Worm (Caenorhabditis elegans) whole organism, L4 larva: ENCODE results near the gene Y38E10A.34.

Source experiments
- D1046.2 ChIP-seq: fragments of 200-800 bp; sonication (Bioruptor generic); IDR thresholded peaks from 2 replicates; pipeline ENCODE4 v1.3.6; 2022; ENCODE audit warnings: missing genetic modification characterization, missing compliant biosample characterization
- F26F4.8 ChIP-seq: fragments of 200-800 bp; sonication (Bioruptor generic); conservative IDR thresholded peaks from 2 replicates; pipeline ENCODE4 v1.3.6; 2022; ENCODE audit warnings: missing genetic modification characterization, missing compliant biosample characterization
- ZK337.2 ChIP-seq: fragments of 200-800 bp; sonication (Bioruptor generic); IDR thresholded peaks from 2 replicates; pipeline ENCODE4 v1.3.6; 2022; ENCODE audit warnings: missing genetic modification reagents, missing genetic modification characterization, missing compliant biosample characterization
- aha-1 ChIP-seq: fragments of 150-350 bp; peaks from one replicate; lab custom pipeline; 2014; ENCODE audit warnings: missing biosample characterization, missing genetic modification characterization
- arid-1 ChIP-seq: fragments of 200-800 bp; sonication (Bioruptor generic); conservative IDR thresholded peaks from 2 replicates; pipeline ENCODE4 v1.3.6; 2022; ENCODE audit warnings: missing genetic modification reagents, missing genetic modification characterization, missing compliant biosample characterization
- ceh-62 ChIP-seq: sonication (generic microtip); optimal IDR thresholded peaks from 2 replicates; lab custom pipeline; 2017; ENCODE audit warnings: missing biosample characterization, missing genetic modification characterization
- ces-1 ChIP-seq: fragments of 150-350 bp; sonication (generic microtip); optimal IDR thresholded peaks from 4 replicates; lab custom pipeline; 2014; ENCODE audit warnings: missing biosample characterization, missing genetic modification reagents, missing genetic modification characterization
- cey-2 ChIP-seq: sonication (generic microtip); optimal IDR thresholded peaks from 3 replicates; lab custom pipeline; 2017; ENCODE audit warnings: missing genetic modification characterization, mild to moderate bottlenecking, missing compliant biosample characterization, antibody characterized with exemption, borderline replicate concordance; ENCODE audit not compliant: insufficient read depth
- dmd-6 ChIP-seq: fragments of 200-800 bp; sonication (Bioruptor generic); IDR thresholded peaks from 2 replicates; pipeline ENCODE4 v1.3.6; 2022; ENCODE audit warnings: missing genetic modification reagents, missing genetic modification characterization, missing compliant biosample characterization
- dmd-8 ChIP-seq: fragments of 200-800 bp; sonication (Bioruptor generic); IDR thresholded peaks from 2 replicates; pipeline ENCODE4 v1.3.6; 2022; ENCODE audit warnings: missing genetic modification characterization, missing compliant biosample characterization
- dpl-1 ChIP-seq: fragments of 150-350 bp; optimal IDR thresholded peaks from 2 replicates; lab custom pipeline; 2014; ENCODE audit warnings: missing biosample characterization, missing genetic modification reagents, missing genetic modification characterization
- egl-27 ChIP-seq: sonication (generic microtip); optimal IDR thresholded peaks from 3 replicates; lab custom pipeline; 2017; ENCODE audit warnings: missing biosample characterization, missing genetic modification reagents, missing genetic modification characterization
- egl-43 ChIP-seq: fragments of 200-800 bp; sonication (Bioruptor generic); IDR thresholded peaks from 2 replicates; pipeline ENCODE4 v1.3.6; 2022; ENCODE audit warnings: missing genetic modification reagents, missing genetic modification characterization, missing compliant biosample characterization
- gei-8 ChIP-seq: fragments of 200-800 bp; sonication (Bioruptor generic); optimal IDR thresholded peaks from 2 replicates; lab custom pipeline; 2018; ENCODE audit warnings: mild to moderate bottlenecking, missing genetic modification characterization, missing compliant biosample characterization
- lin-13 ChIP-seq: fragments of 150-350 bp; optimal IDR thresholded peaks from 2 replicates; lab custom pipeline; 2014; ENCODE audit warnings: missing biosample characterization, missing genetic modification reagents, missing genetic modification characterization
- mdt-29 ChIP-seq: fragments of 200-800 bp; sonication (Bioruptor generic); IDR thresholded peaks from 2 replicates; pipeline ENCODE4 v1.3.6; 2022; ENCODE audit warnings: missing genetic modification reagents, missing genetic modification characterization, missing compliant biosample characterization
- nhr-41 ChIP-seq: fragments of 200-800 bp; sonication (Bioruptor generic); IDR thresholded peaks from 2 replicates; pipeline ENCODE4 v1.3.6; 2022; ENCODE audit warnings: missing genetic modification reagents, missing genetic modification characterization, missing compliant biosample characterization
- nhr-42 ChIP-seq: fragments of 200-800 bp; sonication (Bioruptor generic); IDR thresholded peaks from 2 replicates; pipeline ENCODE4 v1.3.6; 2022; ENCODE audit warnings: missing genetic modification characterization, missing compliant biosample characterization
- nhr-6 ChIP-seq: fragments of 150-350 bp; optimal IDR thresholded peaks from 2 replicates; lab custom pipeline; 2014; ENCODE audit warnings: missing biosample characterization, missing genetic modification characterization
- saeg-2 ChIP-seq: fragments of 200-800 bp; sonication (Bioruptor generic); IDR thresholded peaks from 2 replicates; pipeline ENCODE4 v1.3.6; 2022; ENCODE audit warnings: missing genetic modification reagents, missing genetic modification characterization, missing compliant biosample characterization
- set-16 ChIP-seq: fragments of 200-800 bp; sonication (Bioruptor generic); IDR thresholded peaks from 2 replicates; pipeline ENCODE4 v1.3.6; 2022; ENCODE audit warnings: missing genetic modification reagents, missing genetic modification characterization, missing compliant biosample characterization
- snpc-1.2 ChIP-seq: fragments of 200-800 bp; sonication (Bioruptor generic); IDR thresholded peaks from 2 replicates; pipeline ENCODE4 v1.3.6; 2022; ENCODE audit warnings: missing genetic modification reagents, missing genetic modification characterization, missing compliant biosample characterization
- spr-3 ChIP-seq: fragments of 200-800 bp; sonication (Bioruptor generic); optimal IDR thresholded peaks from 2 replicates; lab custom pipeline; 2018; ENCODE audit warnings: mild to moderate bottlenecking, missing genetic modification characterization, missing compliant biosample characterization
- unc-62 ChIP-seq, 3 experiments: fragments of 150-350 bp in 1 of 3; sonication (generic microtip); optimal IDR thresholded peaks in 2 of 3; peaks in 1 of 3; 1 replicate in 1 of 3; 2 replicates in 2 of 3; lab custom pipeline; 2014 to 2017; ENCODE audit warnings: missing biosample characterization in 3 of 3, missing genetic modification characterization in 3 of 3, missing genetic modification reagents in 3 of 3, missing genotype in 1 of 3
- zfp-2 ChIP-seq: sonication (generic microtip); optimal IDR thresholded peaks from 2 replicates; lab custom pipeline; 2016; ENCODE audit warnings: mild to moderate bottlenecking, missing genetic modification characterization, missing compliant biosample characterization
- zfp-3 ChIP-seq: fragments of 200-800 bp; sonication (Bioruptor generic); conservative IDR thresholded peaks from 2 replicates; pipeline ENCODE4 v1.3.6; 2022; ENCODE audit warnings: missing genetic modification reagents, missing genetic modification characterization, missing compliant biosample characterization
- ztf-7 ChIP-seq: fragments of 150-350 bp; optimal IDR thresholded peaks from 2 replicates; lab custom pipeline; 2014; ENCODE audit warnings: missing biosample characterization, missing genetic modification characterization

Gene Y38E10A.34

ce11 chrII:12626887-12627286 lies 4.1 kb upstream of the Y38E10A.34 start, which contains the start of gene nspe-7:
TSS of gene nspe-7 (plus strand) at chrII:12627187.
- no peak for TF ChIP-seq unc-62 (GFP tag; optimal IDR thresholded peaks at IDR 0.05 in 1 of 2; lab: Kevin White, UChicago)
- TF ChIP-seq unc-62 (tag; optimal IDR thresholded peaks at IDR 0.05; lab: Kevin White, UChicago) = no peak
- no peak for TF ChIP-seq cey-2
- no peak for TF ChIP-seq ceh-62 (tag; lab: Kevin White, UChicago)
- no peak for TF ChIP-seq F26F4.8
- no peak for TF ChIP-seq nhr-41 (GFP tag; lab: Robert Waterston, UW)
- no peak for TF ChIP-seq zfp-2 (tag; lab: Kevin White, UChicago)

ce11 chrII:12628566-12628965 lies 2.4 kb upstream of the Y38E10A.34 start, which contains the start of gene nspe-5:
TSS of gene nspe-5 (plus strand) at chrII:12628866.
- TF ChIP-seq arid-1 (GFP tag; lab: Robert Waterston, UW) = no peak
- TF ChIP-seq ZK337.2 (GFP tag; lab: Robert Waterston, UW) = no peak
- no peak for TF ChIP-seq D1046.2 (GFP tag; lab: Robert Waterston, UW)
- TF ChIP-seq snpc-1.2 (GFP tag; lab: Robert Waterston, UW) = no peak
- no peak for TF ChIP-seq spr-3 (GFP tag; lab: Kevin White, UChicago)
- TF ChIP-seq unc-62 (GFP tag; optimal IDR thresholded peaks at IDR 0.05 in 1 of 2; lab: Kevin White, UChicago) = peak in 1 of 2 experiments; percentile 32
- no peak for TF ChIP-seq unc-62 (tag; optimal IDR thresholded peaks at IDR 0.05; lab: Kevin White, UChicago)

ce11 chrII:12629387-12629786 lies 1.6 kb upstream of the Y38E10A.34 start, which contains the start of gene Y38E10A.28:
TSS of gene Y38E10A.28 (plus strand) at chrII:12629687.
- no peak for TF ChIP-seq saeg-2 (GFP tag; lab: Robert Waterston, UW)
- peak in 1 of 2 experiments; percentile 83 for TF ChIP-seq unc-62 (GFP tag; optimal IDR thresholded peaks at IDR 0.05 in 1 of 2; lab: Kevin White, UChicago)
- TF ChIP-seq unc-62 (tag; optimal IDR thresholded peaks at IDR 0.05; lab: Kevin White, UChicago) = no peak
- no peak for TF ChIP-seq lin-13 (GFP tag; lab: Kevin White, UChicago)
- TF ChIP-seq snpc-1.2 (GFP tag; lab: Robert Waterston, UW) = no peak
- no peak for TF ChIP-seq gei-8 (GFP tag; lab: Kevin White, UChicago)

- TF ChIP-seq nhr-42 (GFP tag; lab: Robert Waterston, UW) (no peak), dmd-6 (GFP tag; lab: Robert Waterston, UW) (no peak), D1046.2 (GFP tag; lab: Robert Waterston, UW) (no peak), mdt-29 (GFP tag; lab: Robert Waterston, UW) (no peak)
Observed at ce11 chrII:12634749-12635318, 3.8 kb downstream of the Y38E10A.34 start, which contains the start of gene Y38E10A.17. TSS of gene Y38E10A.17 (minus strand) at chrII:12634799.

- peak; percentile 23 for TF ChIP-seq aha-1
- TF ChIP-seq egl-43 (GFP tag; lab: Robert Waterston, UW) = no peak
- TF ChIP-seq F26F4.8 = no peak
- no peak for TF ChIP-seq nhr-6 (tag; lab: Kevin White, UChicago)
- TF ChIP-seq egl-27 (tag; lab: Kevin White, UChicago) = no peak
Observed at ce11 chrII:12636602-12637001, 5.6 kb downstream of the Y38E10A.34 start, which contains the start of gene nhr-234. TSS of gene nhr-234 (plus strand) at chrII:12636678.

ce11 chrII:12640370-12640769 lies 9.4 kb downstream of the Y38E10A.34 start, which contains the start of gene nhr-235:
TSS of gene nhr-235 (plus strand) at chrII:12640670.
- TF ChIP-seq ces-1 (GFP tag; lab: Kevin White, UChicago) = no peak
- TF ChIP-seq zfp-2 (tag; lab: Kevin White, UChicago) = no peak
- TF ChIP-seq zfp-3 (GFP tag; lab: Robert Waterston, UW) = no peak
- no peak for TF ChIP-seq dpl-1 (GFP tag; lab: Kevin White, UChicago)
- no peak for TF ChIP-seq ztf-7
- TF ChIP-seq nhr-42 (GFP tag; lab: Robert Waterston, UW) = no peak

- TF ChIP-seq set-16 (GFP tag; lab: Robert Waterston, UW) (peak; percentile 31; the same call in 1 of the 2 replicates), dmd-8 (GFP tag; lab: Robert Waterston, UW) (peak; percentile 77), egl-43 (GFP tag; lab: Robert Waterston, UW) (peak; percentile 58; the same call in 1 of the 2 replicates)
Observed at ce11 chrII:12651208-12651607, 20.2 kb downstream of the Y38E10A.34 start.
